Fruit fly (Drosophila melanogaster): ENCODE data around the gene Rpn12R.
A peak's percentile ranks its signal among the peaks of the same experiment; 100 is the strongest.

Rpn12R gene

DNA sequence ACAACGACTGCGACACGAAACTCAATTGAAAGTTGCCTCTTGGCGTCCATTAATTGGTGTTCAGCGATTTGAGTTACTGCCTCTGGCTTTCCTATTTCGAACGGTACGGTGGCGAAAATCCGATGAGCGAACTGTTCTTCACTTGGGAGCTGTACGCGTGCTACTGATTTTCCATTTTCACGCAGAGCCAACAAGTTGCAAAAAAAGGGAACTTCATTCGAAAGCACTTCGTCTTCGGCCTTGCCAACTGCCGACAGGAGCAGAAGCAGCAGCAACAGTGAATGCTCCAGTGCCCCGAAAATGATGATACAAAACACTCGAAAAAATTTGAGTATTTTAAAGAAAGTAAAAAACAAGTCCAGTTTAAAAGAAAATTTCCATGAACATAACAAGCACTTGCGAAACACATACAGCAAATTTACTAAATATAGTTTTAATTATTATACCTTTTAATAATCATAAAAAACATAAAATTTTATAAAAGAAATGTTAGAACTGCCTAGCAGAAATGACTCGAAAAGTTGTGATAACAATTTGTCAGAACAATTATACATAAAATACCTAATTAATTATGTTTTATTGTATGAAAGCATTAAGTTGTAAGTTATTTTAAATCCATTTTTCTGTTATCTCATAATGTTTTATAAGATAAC is 8.2 kb downstream of the Rpn12R start (continued):
- TF ChIP-seq CG34224 (GFP tag; IDR thresholded peaks at IDR 0.05; ENCODE audit: partially characterized antibody) (no peak), CG5245 (GFP tag; optimal IDR thresholded peaks at IDR 0.05) (no peak), CG15601 (tag; optimal IDR thresholded peaks at IDR 0.05) (no peak), CG17359 (tag; optimal IDR thresholded peaks at IDR 0.05) (no peak), CG32532 (GFP tag; IDR thresholded peaks at IDR 0.05) (no peak), CTCF (GFP tag; optimal IDR thresholded peaks at IDR 0.05) (no peak), Nf-YA (GFP tag; IDR thresholded peaks at IDR 0.05) (no peak), CG14667 (GFP tag; IDR thresholded peaks at IDR 0.05) (no peak), Poxn (GFP tag; IDR thresholded peaks at IDR 0.05) (no peak), gem (tag; optimal IDR thresholded peaks at IDR 0.05) (peak; percentile 68), CG10959 (GFP tag; IDR thresholded peaks at IDR 0.05) (no peak), NC2α (GFP tag; optimal IDR thresholded peaks at IDR 0.05) (no peak), h (optimal IDR thresholded peaks at IDR 0.05) (no peak), Atf-2 (GFP tag; optimal IDR thresholded peaks at IDR 0.05) (no peak), lilli (GFP tag; optimal IDR thresholded peaks at IDR 0.05) (no peak), phol (tag; optimal IDR thresholded peaks at IDR 0.05) (peak; percentile 40), CG30020 (tag; optimal IDR thresholded peaks at IDR 0.05) (no peak), CG4360 (GFP tag; IDR thresholded peaks at IDR 0.05) (no peak), Bgb (GFP tag; IDR thresholded peaks at IDR 0.05; ENCODE audit: partially characterized antibody) (no peak), Spps (tag; optimal IDR thresholded peaks at IDR 0.05) (no peak), jumu (GFP tag; optimal IDR thresholded peaks at IDR 0.05) (no peak), CG4820 (GFP tag; optimal IDR thresholded peaks at IDR 0.05) (no peak), bowl (GFP tag; IDR thresholded peaks at IDR 0.05) (no peak), ci (GFP tag; IDR thresholded peaks at IDR 0.05) (no peak), CG12299 (tag; optimal IDR thresholded peaks at IDR 0.05) (peak; percentile 24), CG9797 (GFP tag; optimal IDR thresholded peaks at IDR 0.05) (no peak), CG7987 (GFP tag; optimal IDR thresholded peaks at IDR 0.05) (no peak), C15 (GFP tag; IDR thresholded peaks at IDR 0.05) (no peak), CG13123 (GFP tag; optimal IDR thresholded peaks at IDR 0.05) (no peak), CG13424 (tag; optimal IDR thresholded peaks at IDR 0.05) (peak; percentile 55), Sox102F (GFP tag; optimal IDR thresholded peaks at IDR 0.05) (peak; percentile 38), ems (GFP tag; optimal IDR thresholded peaks at IDR 0.05) (no peak), Ravus (GFP tag; IDR thresholded peaks at IDR 0.05) (no peak), gce (GFP tag; IDR thresholded peaks at IDR 0.05) (no peak), cas (GFP tag; IDR thresholded peaks at IDR 0.05) (no peak), gro (GFP tag; optimal IDR thresholded peaks at IDR 0.05) (no peak), unpg (GFP tag; optimal IDR thresholded peaks at IDR 0.05) (no peak), HHEX (GFP tag; optimal IDR thresholded peaks at IDR 0.05) (no peak), Hmr (GFP tag; optimal IDR thresholded peaks at IDR 0.05) (peak; percentile 64), CG18619 (GFP tag; optimal IDR thresholded peaks at IDR 0.05) (peak; percentile 48), mirr (GFP tag; optimal IDR thresholded peaks at IDR 0.05) (no peak), CG11504 (tag; optimal IDR thresholded peaks at IDR 0.05) (peak; percentile 72), CG12104 (GFP tag; optimal IDR thresholded peaks at IDR 0.05) (peak; percentile 21), CG7556 (GFP tag; optimal IDR thresholded peaks at IDR 0.05) (peak; percentile 85), CG2875 (GFP tag; optimal IDR thresholded peaks at IDR 0.05) (no peak), sima (GFP tag; optimal IDR thresholded peaks at IDR 0.05) (no peak), nerfin-1 (tag; optimal IDR thresholded peaks at IDR 0.05) (no peak), fd96Cb (tag; optimal IDR thresholded peaks at IDR 0.05) (peak; percentile 6), jing (GFP tag; optimal IDR thresholded peaks at IDR 0.05) (no peak), Mrtf (GFP tag; IDR thresholded peaks at IDR 0.05) (no peak), CG8388 (GFP tag; optimal IDR thresholded peaks at IDR 0.05) (peak; percentile 10), Hsf (GFP tag; optimal IDR thresholded peaks at IDR 0.05) (no peak)
